Worm (Caenorhabditis elegans) whole organism, L1 larva: ENCODE results near the gene ZK757.2.

ENCODE experiments used
- blmp-1 ChIP-seq: fragments of 150-350 bp; optimal IDR thresholded peaks from 2 replicates; lab custom pipeline; 2014; ENCODE audit warnings: missing biosample characterization, missing genetic modification characterization
- snu-23 ChIP-seq: sonication (generic microtip); optimal IDR thresholded peaks from 2 replicates; lab custom pipeline; 2016; ENCODE audit warnings: missing genetic modification characterization, missing compliant biosample characterization

- peak; percentile 33 for TF ChIP-seq snu-23 (GFP tag; lab: Kevin White, UChicago)
- peak; percentile 58 for TF ChIP-seq blmp-1 (tag; lab: Kevin White, UChicago)
Measured at ce11 chrIII:9825073-9825828, 53.5 kb downstream of the ZK757.2 start, which contains the start of gene ZK632.9.
